Worm (Caenorhabditis elegans) whole organism, L2 larva: ENCODE results near the gene F58A4.2.

Experiments
- C34F6.9 ChIP-seq: fragments of 150-350 bp; optimal IDR thresholded peaks from 2 replicates; lab custom pipeline; 2014; ENCODE audit warnings: missing biosample characterization, missing genetic modification characterization
- F13H6.1 ChIP-seq: sonication (generic microtip); optimal IDR thresholded peaks from 2 replicates; lab custom pipeline; 2016; ENCODE audit warnings: missing genetic modification characterization, missing compliant biosample characterization
- ceh-82 ChIP-seq: fragments of 150-350 bp; optimal IDR thresholded peaks from 2 replicates; lab custom pipeline; 2014; ENCODE audit warnings: missing biosample characterization, missing genetic modification characterization
- dmd-4 ChIP-seq: sonication (generic microtip); optimal IDR thresholded peaks from 2 replicates; lab custom pipeline; 2017; ENCODE audit warnings: missing biosample characterization, missing genetic modification characterization
- egl-27 ChIP-seq: sonication (generic microtip); optimal IDR thresholded peaks from 3 replicates; lab custom pipeline; 2017; ENCODE audit warnings: missing biosample characterization, missing genetic modification reagents, missing genetic modification characterization
- elt-3 ChIP-seq: sonication (generic microtip); optimal IDR thresholded peaks from 2 replicates; lab custom pipeline; 2017; ENCODE audit warnings: missing biosample characterization, missing genetic modification characterization
- fos-1 ChIP-seq: fragments of 150-350 bp; optimal IDR thresholded peaks from 2 replicates; lab custom pipeline; 2014; ENCODE audit warnings: missing biosample characterization, missing genetic modification characterization
- lin-13 ChIP-seq: fragments of 150-350 bp; optimal IDR thresholded peaks from 2 replicates; lab custom pipeline; 2014; ENCODE audit warnings: missing biosample characterization, missing genetic modification reagents, missing genetic modification characterization
- mdl-1 ChIP-seq, 2 experiments: fragments of 150-350 bp in 1 of 2; sonication (generic microtip) in 1 of 2; optimal IDR thresholded peaks; 2 replicates each; lab custom pipeline; 2017; ENCODE audit warnings: missing biosample characterization in 2 of 2, missing genetic modification characterization in 2 of 2
- nhr-11 ChIP-seq: fragments of 150-350 bp; optimal IDR thresholded peaks from 2 replicates; lab custom pipeline; 2014; ENCODE audit warnings: missing biosample characterization, missing genetic modification characterization
- nhr-12 ChIP-seq: fragments of 150-350 bp; optimal IDR thresholded peaks from 2 replicates; lab custom pipeline; 2014; ENCODE audit warnings: missing biosample characterization, missing genetic modification characterization
- snpc-4 ChIP-seq: fragments of 150-350 bp; optimal IDR thresholded peaks from 2 replicates; lab custom pipeline; 2014; ENCODE audit warnings: missing biosample characterization, missing genetic modification characterization
- zag-1 ChIP-seq: fragments of 150-350 bp; optimal IDR thresholded peaks from 2 replicates; lab custom pipeline; 2014; ENCODE audit warnings: missing biosample characterization, missing genetic modification characterization

DNA sequence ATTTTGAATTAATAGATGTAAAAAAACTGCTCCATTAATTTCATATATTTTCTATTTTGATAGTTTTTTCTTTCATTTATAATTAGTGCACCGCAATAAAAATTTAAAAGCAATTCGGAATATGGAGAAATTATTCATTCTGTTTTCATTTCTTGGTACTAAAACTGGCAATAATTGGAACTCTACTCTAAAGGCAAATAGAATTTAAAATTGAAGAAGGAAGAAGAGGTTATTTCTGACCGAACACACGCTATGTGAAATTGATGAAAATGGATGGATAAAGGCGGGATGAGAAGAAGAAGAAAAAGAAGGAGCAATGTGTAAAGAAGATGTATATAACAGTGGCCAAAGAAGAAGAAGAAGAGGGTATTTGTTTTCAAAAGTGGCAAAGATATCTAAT lies 17.3 kb downstream of the F58A4.2 start:
- no peak for TF ChIP-seq zag-1 (tag; lab: Kevin White, UChicago)
- TF ChIP-seq lin-13, result no peak
- TF ChIP-seq nhr-11, result no peak
- no peak for TF ChIP-seq elt-3 (tag; lab: Kevin White, UChicago)
- no peak for TF ChIP-seq ceh-82 (tag; lab: Kevin White, UChicago)
- TF ChIP-seq mdl-1 (tag; optimal IDR thresholded peaks at IDR 0.05; lab: Kevin White, UChicago), result no peak
- no peak for TF ChIP-seq nhr-12 (tag; lab: Kevin White, UChicago)
- no peak for TF ChIP-seq egl-27
- TF ChIP-seq C34F6.9 (tag; lab: Kevin White, UChicago), result peak; percentile 42
- no peak for TF ChIP-seq snpc-4
- no peak for TF ChIP-seq F13H6.1 (tag; lab: Kevin White, UChicago)
- no peak for TF ChIP-seq dmd-4
- TF ChIP-seq fos-1 (tag; lab: Kevin White, UChicago), result no peak
